Worm (Caenorhabditis elegans) whole organism, early embryonic: ENCODE results near the gene exh-1.

ENCODE experiments used
- B0310.2 ChIP-seq: sonication (generic microtip); optimal IDR thresholded peaks from 2 replicates; lab custom pipeline; 2016; ENCODE audit warnings: mild to moderate bottlenecking, missing genetic modification characterization, missing compliant biosample characterization
- F13C5.2 ChIP-seq: sonication (generic microtip); optimal IDR thresholded peaks from 2 replicates; lab custom pipeline; 2017; ENCODE audit warnings: mild to moderate bottlenecking, missing genetic modification characterization, inconsistent platforms, missing compliant biosample characterization
- aly-1 ChIP-seq: sonication (generic microtip); optimal IDR thresholded peaks from 2 replicates; lab custom pipeline; 2016; ENCODE audit warnings: missing genetic modification characterization, missing compliant biosample characterization
- ama-1 ChIP-seq: fragments of 150-350 bp; optimal IDR thresholded peaks from 2 replicates; lab custom pipeline; 2014
- ceh-13 ChIP-seq: fragments of 200-800 bp; sonication (Bioruptor generic); optimal IDR thresholded peaks from 2 replicates; lab custom pipeline; 2018; ENCODE audit warnings: mild to moderate bottlenecking, missing genetic modification characterization, missing compliant biosample characterization
- ceh-36 ChIP-seq: sonication (generic microtip); optimal IDR thresholded peaks from 2 replicates; lab custom pipeline; 2016; ENCODE audit warnings: missing genetic modification characterization, inconsistent platforms, missing compliant biosample characterization
- ets-7 ChIP-seq: sonication (generic microtip); optimal IDR thresholded peaks from 2 replicates; lab custom pipeline; 2016; ENCODE audit warnings: missing genotype, missing genetic modification characterization, missing compliant biosample characterization
- flt-1 ChIP-seq: fragments of 200-800 bp; sonication (Bioruptor generic); IDR thresholded peaks from 2 replicates; pipeline ENCODE4 v1.3.6; 2022; ENCODE audit warnings: missing genetic modification characterization, missing compliant biosample characterization
- hmbx-1 ChIP-seq: sonication (generic microtip); optimal IDR thresholded peaks from 2 replicates; lab custom pipeline; 2016; ENCODE audit warnings: mild to moderate bottlenecking, missing genetic modification characterization, missing compliant biosample characterization
- hmg-4 ChIP-seq: fragments of 200-800 bp; sonication (Bioruptor generic); optimal IDR thresholded peaks from 2 replicates; lab custom pipeline; 2018; ENCODE audit warnings: mild to moderate bottlenecking, missing genetic modification characterization, missing compliant biosample characterization
- hnd-1 ChIP-seq: sonication (generic microtip); optimal IDR thresholded peaks from 2 replicates; lab custom pipeline; 2016; ENCODE audit warnings: missing genetic modification characterization, missing compliant biosample characterization
- pes-1 ChIP-seq: fragments of 200-800 bp; sonication (Bioruptor generic); IDR thresholded peaks from 2 replicates; pipeline ENCODE4 v1.3.6; 2022; ENCODE audit warnings: missing genetic modification reagents, missing genetic modification characterization, missing compliant biosample characterization
- scrt-1 ChIP-seq: fragments of 200-800 bp; sonication (Bioruptor generic); IDR thresholded peaks from 2 replicates; pipeline ENCODE4 v1.3.6; 2022; ENCODE audit warnings: missing genetic modification characterization, missing compliant biosample characterization
- sea-1 ChIP-seq: fragments of 200-800 bp; sonication (Bioruptor generic); conservative IDR thresholded peaks from 2 replicates; pipeline ENCODE4 v1.3.6; 2022; ENCODE audit warnings: missing genetic modification characterization, missing compliant biosample characterization
- tbx-11 ChIP-seq: fragments of 200-800 bp; sonication (Bioruptor generic); IDR thresholded peaks from 2 replicates; pipeline ENCODE4 v1.3.6; 2022; ENCODE audit warnings: missing genetic modification characterization, missing compliant biosample characterization
- tbx-37 ChIP-seq: fragments of 200-800 bp; sonication (Bioruptor generic); conservative IDR thresholded peaks from 2 replicates; pipeline ENCODE4 v1.3.6; 2022; ENCODE audit warnings: missing genetic modification reagents, missing genetic modification characterization, missing compliant biosample characterization
- tra-4 ChIP-seq: sonication (generic microtip); optimal IDR thresholded peaks from 2 replicates; lab custom pipeline; 2017; ENCODE audit warnings: missing genetic modification characterization, missing compliant biosample characterization

Gene exh-1

ce11 chrV:3156786-3157185, at the start of gene exh-1:
Gene exh-1, plus strand, starts transcription at chrV:3157086.
- TF ChIP-seq ets-7 (tag; lab: Kevin White, UChicago) (no peak), aly-1 (no peak), F13C5.2 (tag; lab: Kevin White, UChicago) (no peak)

DNA sequence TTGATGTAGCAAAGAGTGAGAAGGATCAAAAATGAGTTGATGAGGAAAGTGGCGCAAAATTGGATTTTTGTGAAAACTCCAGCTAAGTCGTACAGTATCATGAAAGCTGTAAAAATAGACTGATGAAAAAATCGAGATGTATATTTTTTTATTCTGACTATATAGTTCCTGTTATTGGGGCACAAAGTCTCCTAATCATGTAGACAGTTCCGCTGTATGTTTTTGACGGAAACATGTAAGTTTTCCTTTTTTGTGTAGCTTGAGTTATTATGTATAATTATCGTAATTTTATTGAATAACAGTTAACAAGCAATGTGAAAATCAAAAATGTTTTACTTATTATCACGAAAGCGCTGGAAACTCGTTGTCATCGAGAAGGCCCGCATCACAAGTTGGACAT, 49.4 kb upstream of the exh-1 start, which contains the start of gene str-68:
Gene str-68 (minus strand): TSS at position 101 of the 400 bp plus-strand sequence.
- TF ChIP-seq hmg-4 (GFP tag; lab: Kevin White, UChicago) (no peak), ceh-13 (no peak), ceh-36 (tag; lab: Kevin White, UChicago) (no peak), hmbx-1 (no peak), B0310.2 (tag; lab: Kevin White, UChicago) (no peak), sea-1 (GFP tag; lab: Robert Waterston, UW) (no peak), ama-1 (no peak), F13C5.2 (tag; lab: Kevin White, UChicago) (no peak), flt-1 (GFP tag; lab: Robert Waterston, UW) (no peak), ets-7 (tag; lab: Kevin White, UChicago) (no peak), tbx-37 (GFP tag; lab: Robert Waterston, UW) (no peak)

ce11 chrV:3112198-3112597, 44.7 kb upstream of the exh-1 start:
- TF ChIP-seq ceh-36 (tag; lab: Kevin White, UChicago) (no peak), pes-1 (no peak), F13C5.2 (tag; lab: Kevin White, UChicago) (no peak), tbx-11 (no peak), hnd-1 (tag; lab: Kevin White, UChicago) (no peak), B0310.2 (tag; lab: Kevin White, UChicago) (no peak), sea-1 (GFP tag; lab: Robert Waterston, UW) (no peak), scrt-1 (GFP tag; lab: Robert Waterston, UW) (no peak), ama-1 (no peak), hmg-4 (GFP tag; lab: Kevin White, UChicago) (no peak), hmbx-1 (no peak), flt-1 (GFP tag; lab: Robert Waterston, UW) (no peak), tra-4 (tag; lab: Kevin White, UChicago) (no peak), ets-7 (tag; lab: Kevin White, UChicago) (no peak), ceh-13 (no peak), aly-1 (no peak), tbx-37 (GFP tag; lab: Robert Waterston, UW) (no peak)

DNA sequence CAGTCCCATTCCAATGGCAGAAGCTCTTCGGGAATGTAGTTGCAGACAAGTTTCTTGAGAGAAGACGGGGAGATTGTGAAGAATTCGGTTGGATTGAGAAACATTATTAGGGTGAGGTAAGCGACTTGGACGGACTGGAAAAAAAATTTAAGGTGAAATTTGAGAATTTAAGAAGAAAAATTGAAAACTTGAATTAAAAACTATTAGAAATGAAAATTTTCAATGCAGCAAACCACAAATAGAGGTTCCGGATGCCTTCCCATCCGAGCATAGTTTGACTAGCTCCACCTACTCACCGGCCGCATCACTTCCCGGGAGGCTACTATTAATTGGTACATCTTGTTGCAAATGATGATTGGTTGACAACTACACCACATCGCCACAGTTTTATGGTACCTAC, 43.1 kb upstream of the exh-1 start, which contains the start of gene Y73C8C.8:
Gene Y73C8C.8 (minus strand): TSS at position 101 of the 400 bp plus-strand sequence.
- TF ChIP-seq sea-1 (GFP tag; lab: Robert Waterston, UW) (no peak), tbx-11 (no peak), hmg-4 (GFP tag; lab: Kevin White, UChicago) (no peak), tbx-37 (GFP tag; lab: Robert Waterston, UW) (no peak), pes-1 (no peak), ets-7 (tag; lab: Kevin White, UChicago) (no peak)

DNA sequence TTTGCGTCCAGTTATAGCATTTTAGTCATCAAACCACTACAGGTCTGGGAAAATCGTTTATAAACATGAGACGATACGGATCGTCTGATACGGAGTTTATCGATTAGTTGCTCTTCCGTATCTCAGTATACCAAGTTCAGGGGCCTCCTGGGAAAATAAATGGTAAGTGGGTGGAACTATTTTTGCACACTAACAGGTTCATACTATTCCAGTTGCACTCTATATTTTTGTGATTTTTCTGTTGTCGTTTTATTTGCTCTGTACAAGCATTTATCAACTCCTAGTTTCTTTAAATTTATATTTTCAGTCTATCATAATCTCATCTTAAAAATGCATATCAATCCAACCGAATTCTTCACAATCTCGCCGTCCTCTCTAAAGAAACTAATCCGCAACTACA, 41.9 kb upstream of the exh-1 start, which contains the start of gene Y73C8C.3:
Gene Y73C8C.3 (plus strand): TSS at position 301 of the 400 bp plus-strand sequence.
- TF ChIP-seq hmg-4 (GFP tag; lab: Kevin White, UChicago), result no peak
- TF ChIP-seq flt-1 (GFP tag; lab: Robert Waterston, UW), result no peak
- TF ChIP-seq sea-1 (GFP tag; lab: Robert Waterston, UW), result no peak

ce11 chrV:3118167-3118566, 38.7 kb upstream of the exh-1 start, which contains the start of gene clec-210:
Gene clec-210, plus strand, starts transcription at chrV:3118377.
- TF ChIP-seq F13C5.2 (tag; lab: Kevin White, UChicago) (no peak), hnd-1 (tag; lab: Kevin White, UChicago) (no peak), tra-4 (tag; lab: Kevin White, UChicago) (no peak), ceh-13 (no peak), scrt-1 (GFP tag; lab: Robert Waterston, UW) (no peak)

DNA sequence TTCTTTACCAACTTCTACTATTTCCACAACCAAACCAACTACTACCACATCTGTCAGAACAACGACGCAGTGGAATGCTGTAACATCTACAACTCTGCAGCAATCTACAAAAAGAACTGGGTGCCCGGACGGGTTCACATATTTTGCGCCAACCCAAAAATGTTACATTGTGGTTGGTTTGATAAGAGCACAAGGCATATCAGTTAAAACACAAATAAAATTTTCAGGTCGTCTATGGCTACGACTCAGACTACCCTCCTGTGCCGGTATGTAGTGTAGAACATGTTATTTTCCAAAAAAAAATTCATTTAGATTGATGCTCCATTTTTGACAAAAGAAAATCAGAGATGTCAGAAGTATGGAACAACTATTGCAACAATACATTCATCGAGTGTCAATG, 37.7 kb upstream of the exh-1 start:
- TF ChIP-seq F13C5.2 (tag; lab: Kevin White, UChicago) (no peak), scrt-1 (GFP tag; lab: Robert Waterston, UW) (no peak), tbx-11 (no peak), aly-1 (no peak), tbx-37 (GFP tag; lab: Robert Waterston, UW) (no peak), hnd-1 (tag; lab: Kevin White, UChicago) (no peak), tra-4 (tag; lab: Kevin White, UChicago) (no peak), ceh-13 (no peak), B0310.2 (tag; lab: Kevin White, UChicago) (no peak), hmg-4 (GFP tag; lab: Kevin White, UChicago) (no peak), ceh-36 (tag; lab: Kevin White, UChicago) (no peak)

DNA sequence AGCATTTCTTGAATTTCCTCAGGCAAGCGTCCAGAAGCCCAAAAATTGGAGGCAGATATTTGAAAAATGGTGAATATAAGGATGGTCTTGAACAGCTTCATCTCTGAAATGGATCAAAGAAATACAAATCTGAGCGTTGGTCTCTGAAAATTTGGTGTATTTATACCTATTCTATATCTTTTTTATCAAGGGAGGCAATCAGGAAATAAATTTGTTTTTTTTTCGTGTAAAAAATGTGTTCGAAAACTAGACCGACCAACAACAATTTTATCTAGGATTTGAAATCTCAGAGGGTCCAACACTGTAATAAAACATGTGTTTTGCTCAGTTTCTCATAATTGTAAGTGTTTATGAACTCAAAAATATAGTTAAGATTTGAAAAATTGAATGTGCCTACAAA, 35.1 kb upstream of the exh-1 start, which contains the start of gene srt-56:
Gene srt-56 (minus strand): TSS at position 101 of the 400 bp plus-strand sequence.
- no peak for TF ChIP-seq tbx-11
- TF ChIP-seq ama-1, result no peak
- TF ChIP-seq scrt-1 (GFP tag; lab: Robert Waterston, UW), result no peak
- TF ChIP-seq ceh-13, result no peak
- no peak for TF ChIP-seq aly-1
- no peak for TF ChIP-seq B0310.2 (tag; lab: Kevin White, UChicago)

DNA sequence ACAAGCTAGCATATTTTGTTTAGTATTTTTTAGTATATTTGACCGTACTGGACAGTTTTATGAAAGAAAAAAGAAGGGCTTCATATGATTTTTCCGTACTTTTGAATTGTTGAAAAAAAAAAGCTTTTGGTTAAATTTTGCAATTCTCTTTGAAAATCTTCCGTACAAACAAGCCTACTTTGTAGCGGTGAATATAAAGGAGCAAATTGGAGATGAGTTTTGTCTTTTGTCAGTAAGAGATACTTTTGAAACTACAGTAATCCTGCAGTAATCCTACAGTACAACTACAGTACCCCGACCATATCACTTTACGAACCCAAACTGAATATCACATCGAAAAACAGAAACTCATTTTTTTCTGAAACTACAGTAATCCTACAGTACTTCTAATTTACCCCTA, 34.5 kb upstream of the exh-1 start:
- TF ChIP-seq hmbx-1 (no peak), ceh-13 (no peak), pes-1 (no peak), tbx-11 (no peak), aly-1 (no peak)
